Fruit fly (Drosophila melanogaster): ENCODE results near the gene mub.
A peak's percentile ranks its signal among the peaks of the same experiment; 100 is the strongest.

mub gene

dm6 chr3L:21828177-21828589 lies 16.4 kb upstream of the mub start, which contains the start of gene CG32448 (continued):
- TF ChIP-seq CG17385 (GFP tag; optimal IDR thresholded peaks at IDR 0.05) (peak; percentile 44), Chrac-16 (GFP tag; optimal IDR thresholded peaks at IDR 0.05) (peak; percentile 38), Sry-β (GFP tag; optimal IDR thresholded peaks at IDR 0.05) (no peak), CG10274 (GFP tag; optimal IDR thresholded peaks at IDR 0.05) (no peak), BEAF-32 (GFP tag; optimal IDR thresholded peaks at IDR 0.05) (peak; percentile 9), CG15479 (GFP tag; optimal IDR thresholded peaks at IDR 0.05) (no peak), prd (optimal IDR thresholded peaks at IDR 0.05) (no peak), prd (GFP tag; IDR thresholded peaks at IDR 0.05) (peak; percentile 87), bcd (GFP tag; optimal IDR thresholded peaks at IDR 0.05) (peak; percentile 36), Bteb2 (GFP tag; optimal IDR thresholded peaks at IDR 0.05) (peak; percentile 51), odd (GFP tag; optimal IDR thresholded peaks at IDR 0.05) (no peak), zen (tag; optimal IDR thresholded peaks at IDR 0.05) (peak; percentile 51), h (optimal IDR thresholded peaks at IDR 0.05) (no peak), eve (GFP tag; optimal IDR thresholded peaks at IDR 0.05) (no peak), CG1602 (GFP tag; optimal IDR thresholded peaks at IDR 0.05) (peak; percentile 65), kah (GFP tag; optimal IDR thresholded peaks at IDR 0.05) (peak; percentile 37), CG1792 (GFP tag; optimal IDR thresholded peaks at IDR 0.05) (peak; percentile 14), CG11696 (GFP tag; IDR thresholded peaks at IDR 0.05) (peak; percentile 50; the same call in 1 of the 2 replicates), CG9817 (tag; optimal IDR thresholded peaks at IDR 0.05) (peak; percentile 46), Hr3 (GFP tag; optimal IDR thresholded peaks at IDR 0.05) (peak; percentile 35), Bdp1 (GFP tag; optimal IDR thresholded peaks at IDR 0.05) (peak; percentile 0), Hmr (GFP tag; optimal IDR thresholded peaks at IDR 0.05) (peak; percentile 50), NK7.1 (GFP tag; optimal IDR thresholded peaks at IDR 0.05) (no peak), CG18619 (GFP tag; optimal IDR thresholded peaks at IDR 0.05) (peak; percentile 33), ttk (GFP tag; IDR thresholded peaks at IDR 0.05) (peak; percentile 78), lmd (GFP tag; IDR thresholded peaks at IDR 0.05) (peak; percentile 81), CG12236 (GFP tag; optimal IDR thresholded peaks at IDR 0.05) (peak; percentile 35), crp (GFP tag; optimal IDR thresholded peaks at IDR 0.05) (peak in 1 of 2 experiments; percentile 74), Dbx (GFP tag; IDR thresholded peaks at IDR 0.05) (peak; percentile 64; the same call in 1 of the 3 replicates), E2f1 (GFP tag; IDR thresholded peaks at IDR 0.05) (peak; percentile 74), lilli (GFP tag; optimal IDR thresholded peaks at IDR 0.05) (peak; percentile 77), vfl (GFP tag; optimal IDR thresholded peaks at IDR 0.05) (no peak), vvl (GFP tag; IDR thresholded peaks at IDR 0.05) (peak; percentile 83), gce (GFP tag; IDR thresholded peaks at IDR 0.05) (no peak), CG18011 (GFP tag; optimal IDR thresholded peaks at IDR 0.05) (peak; percentile 52), CG17328 (GFP tag; IDR thresholded peaks at IDR 0.05) (peak; percentile 66), seq (GFP tag; IDR thresholded peaks at IDR 0.05) (peak; percentile 81), CG7928 (GFP tag; optimal IDR thresholded peaks at IDR 0.05) (no peak), sim (GFP tag; IDR thresholded peaks at IDR 0.05) (no peak), CG16815 (GFP tag; optimal IDR thresholded peaks at IDR 0.05) (peak; percentile 28), kay (GFP tag; optimal IDR thresholded peaks at IDR 0.05) (peak; percentile 20), dysf (GFP tag; IDR thresholded peaks at IDR 0.05) (peak; percentile 80), sens-2 (GFP tag; IDR thresholded peaks at IDR 0.05) (no peak), Meics (GFP tag; optimal IDR thresholded peaks at IDR 0.05) (peak; percentile 60), slbo (GFP tag; IDR thresholded peaks at IDR 0.05) (peak; percentile 90), zf30C (GFP tag; optimal IDR thresholded peaks at IDR 0.05) (no peak), CG4328 (GFP tag; optimal IDR thresholded peaks at IDR 0.05) (no peak), CG30431 (GFP tag; optimal IDR thresholded peaks at IDR 0.05) (peak; percentile 34), exex (tag; optimal IDR thresholded peaks at IDR 0.05) (no peak), sqz (GFP tag; optimal IDR thresholded peaks at IDR 0.05) (no peak), CG11085 (GFP tag; IDR thresholded peaks at IDR 0.05) (peak; percentile 44; the same call in 1 of the 2 replicates), so (GFP tag; IDR thresholded peaks at IDR 0.05) (0 out of 3 replicates have a peak, but pooled peaks have one; percentile 39)

All from whole organism, embryonic.